Worm (Caenorhabditis elegans): ENCODE measurements around the gene dhs-6.

The dhs-6 gene

ce11 chrII:5649236-5650004 is 30.3 kb upstream of the dhs-6 start, which contains the start of the genes sam-4, F59E12.17 and zyg-1 (continued):
- TF ChIP-seq spr-3 (GFP tag; optimal IDR thresholded peaks at IDR 0.05) (no peak), hlh-30 (tag; optimal IDR thresholded peaks at IDR 0.05; ENCODE audit: insufficient read depth) (no peak), fos-1 (tag; optimal IDR thresholded peaks at IDR 0.05) (no peak), snpc-1.2 (GFP tag; IDR thresholded peaks at IDR 0.05) (no peak), nhr-111 (GFP tag; optimal IDR thresholded peaks at IDR 0.05) (no peak), madf-9 (GFP tag; conservative IDR thresholded peaks at IDR 0.05) (no peak), dpl-1 (GFP tag; optimal IDR thresholded peaks at IDR 0.05) (peak; percentile 74), zfp-2 (tag; optimal IDR thresholded peaks at IDR 0.05) (no peak), nhr-41 (GFP tag; IDR thresholded peaks at IDR 0.05) (no peak), T26A8.4 (GFP tag; IDR thresholded peaks at IDR 0.05) (no peak), lin-38 (GFP tag; IDR thresholded peaks at IDR 0.05) (peak; percentile 92), nhr-77 (tag; optimal IDR thresholded peaks at IDR 0.05) (peak; percentile 29), tra-1 (GFP tag; IDR thresholded peaks at IDR 0.05) (no peak), ZK337.2 (GFP tag; IDR thresholded peaks at IDR 0.05) (no peak), mdl-1 (tag; optimal IDR thresholded peaks at IDR 0.05) (peak in 1 of 2 experiments; percentile 9), daf-12 (tag; optimal IDR thresholded peaks at IDR 0.05) (no peak)

- TF ChIP-seq lin-29 (GFP tag; IDR thresholded peaks at IDR 0.05), result no peak
- no peak for TF ChIP-seq snpc-1.2 (GFP tag; IDR thresholded peaks at IDR 0.05)
- TF ChIP-seq tra-1 (GFP tag; IDR thresholded peaks at IDR 0.05), result no peak
- no peak for TF ChIP-seq daf-12 (tag; optimal IDR thresholded peaks at IDR 0.05)
- no peak for TF ChIP-seq ceh-28 (tag; optimal IDR thresholded peaks at IDR 0.05)
- TF ChIP-seq dmd-9 (GFP tag; IDR thresholded peaks at IDR 0.05), result no peak
- TF ChIP-seq mes-2 (tag; optimal IDR thresholded peaks at IDR 0.05; ENCODE audit: poor library complexity, severe bottlenecking), result no peak
- no peak for TF ChIP-seq dve-1 (tag; optimal IDR thresholded peaks at IDR 0.05; ENCODE audit: insufficient read depth)
These were observed 29.2 kb upstream of the dhs-6 start, which contains the start of gene ddl-1 for ce11 chrII:5648272-5648671. Gene ddl-1, minus strand, starts transcription at chrII:5648372.

ce11 chrII:5646942-5647341 is 27.8 kb upstream of the dhs-6 start, which contains the start of gene F59E12.9:
Gene F59E12.9, minus strand, starts transcription at chrII:5647042.
- TF ChIP-seq aly-2 (tag; optimal IDR thresholded peaks at IDR 0.05) (no peak), dve-1 (tag; optimal IDR thresholded peaks at IDR 0.05; ENCODE audit: insufficient read depth) (no peak), daf-16 (GFP tag; optimal IDR thresholded peaks at IDR 0.05) (no peak), daf-16 (tag; optimal IDR thresholded peaks at IDR 0.05) (no peak), nhr-41 (GFP tag; IDR thresholded peaks at IDR 0.05) (no peak), nhr-111 (GFP tag; optimal IDR thresholded peaks at IDR 0.05) (no peak), F49E8.2 (tag; optimal IDR thresholded peaks at IDR 0.05; ENCODE audit: borderline replicate concordance) (no peak), lsy-2 (tag; optimal IDR thresholded peaks at IDR 0.05) (no peak), ztf-7 (tag; optimal IDR thresholded peaks at IDR 0.05) (no peak), arid-1 (GFP tag; conservative IDR thresholded peaks at IDR 0.05) (no peak), nhr-76 (tag; optimal IDR thresholded peaks at IDR 0.05) (no peak), lin-1 (GFP tag; IDR thresholded peaks at IDR 0.05) (no peak), nhr-10 (tag; optimal IDR thresholded peaks at IDR 0.05) (no peak), T26A8.4 (GFP tag; IDR thresholded peaks at IDR 0.05) (no peak), nhr-42 (GFP tag; IDR thresholded peaks at IDR 0.05) (no peak), set-16 (GFP tag; IDR thresholded peaks at IDR 0.05) (no peak), ceh-28 (tag; optimal IDR thresholded peaks at IDR 0.05) (no peak), zip-11 (GFP tag; IDR thresholded peaks at IDR 0.05) (no peak), nhr-11 (tag; optimal IDR thresholded peaks at IDR 0.05) (no peak), ceh-82 (tag; optimal IDR thresholded peaks at IDR 0.05) (no peak)
